Worm (Caenorhabditis elegans) whole organism, midembryonic: ENCODE data around the gene F38B2.3.

Experiments
- T22C8.4 ChIP-seq: fragments of 200-800 bp; sonication (Bioruptor generic); IDR thresholded peaks from 2 replicates; pipeline ENCODE4 v1.3.6; 2022; ENCODE audit warnings: missing genetic modification characterization, missing compliant biosample characterization
- cog-1 ChIP-seq: sonication (generic microtip); optimal IDR thresholded peaks from 2 replicates; lab custom pipeline; 2016; ENCODE audit warnings: missing genetic modification characterization, missing compliant biosample characterization
- flt-1 ChIP-seq: fragments of 200-800 bp; sonication (Bioruptor generic); IDR thresholded peaks from 2 replicates; pipeline ENCODE4 v1.3.6; 2022; ENCODE audit warnings: missing genetic modification characterization, missing compliant biosample characterization
- klf-2 ChIP-seq: fragments of 200-800 bp; sonication (Bioruptor generic); conservative IDR thresholded peaks from 2 replicates; pipeline ENCODE4 v1.3.6; 2022; ENCODE audit warnings: missing genetic modification reagents, missing genetic modification characterization, missing compliant biosample characterization
- med-1 ChIP-seq: sonication (generic microtip); optimal IDR thresholded peaks from 2 replicates; lab custom pipeline; 2017; ENCODE audit warnings: missing genetic modification characterization, mild to moderate bottlenecking, missing compliant biosample characterization, antibody characterized with exemption, missing genetic modification reagents; ENCODE audit not compliant: insufficient read depth
- ref-1 ChIP-seq: fragments of 200-800 bp; sonication (Bioruptor generic); conservative IDR thresholded peaks from 2 replicates; pipeline ENCODE4 v1.3.6; 2022; ENCODE audit warnings: missing genetic modification reagents, missing genetic modification characterization, missing compliant biosample characterization
- tab-1 ChIP-seq: fragments of 200-800 bp; sonication (Bioruptor generic); IDR thresholded peaks from 2 replicates; pipeline ENCODE4 v1.3.6; 2022; ENCODE audit warnings: missing genetic modification characterization, missing compliant biosample characterization
- ztf-23 ChIP-seq: fragments of 200-800 bp; sonication (Bioruptor generic); IDR thresholded peaks from 2 replicates; pipeline ENCODE4 v1.3.6; 2022; ENCODE audit warnings: missing genetic modification reagents, missing genetic modification characterization, missing compliant biosample characterization
- ztf-29 ChIP-seq: fragments of 200-800 bp; sonication (Bioruptor generic); IDR thresholded peaks from 2 replicates; pipeline ENCODE4 v1.3.6; 2022; ENCODE audit warnings: missing genetic modification reagents, missing genetic modification characterization, missing compliant biosample characterization

F38B2.3 gene

DNA sequence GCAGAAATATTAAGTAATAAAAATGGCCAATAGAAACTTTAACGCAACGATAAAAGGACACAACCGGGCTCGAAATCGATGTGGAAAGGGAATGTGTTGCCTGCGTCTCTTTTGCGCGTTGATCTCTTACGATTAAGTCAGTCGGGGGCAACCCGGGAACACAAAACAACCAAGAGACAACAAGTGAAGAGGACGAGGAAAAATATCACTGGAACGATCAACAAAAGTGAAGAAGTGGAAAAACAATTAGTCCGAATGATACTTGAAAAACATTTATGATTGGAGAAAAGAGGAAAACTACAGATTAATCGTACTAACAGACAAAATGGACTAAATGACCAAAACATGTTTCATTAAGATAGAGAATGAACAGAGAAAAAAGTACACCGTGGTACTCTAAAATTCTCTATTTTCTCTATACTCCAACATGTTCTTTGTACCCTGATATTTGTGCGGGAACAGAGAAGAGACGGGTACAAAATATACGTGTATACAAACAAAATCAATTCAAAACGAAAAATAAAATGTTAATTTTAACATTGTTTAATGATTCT lies 24.2 kb upstream of the F38B2.3 start, which contains the start of gene F08G12.5:
F08G12.5 (minus strand) TSS at position 1 of the 554 bp plus-strand sequence.
- TF ChIP-seq ref-1 (no peak), cog-1 (tag; lab: Kevin White, UChicago) (no peak), klf-2 (no peak), flt-1 (no peak), T22C8.4 (no peak), ztf-23 (GFP tag; lab: Robert Waterston, UW) (no peak), tab-1 (GFP tag; lab: Robert Waterston, UW) (no peak), ztf-29 (no peak), med-1 (GFP tag; lab: Kevin White, UChicago) (no peak)

ce11 chrX:11307056-11307455 lies 20.9 kb upstream of the F38B2.3 start, which contains the start of gene vhl-1:
Gene vhl-1, plus strand, starts transcription at chrX:11307356.
- no peak for TF ChIP-seq cog-1 (tag; lab: Kevin White, UChicago)
- TF ChIP-seq klf-2, result no peak
- no peak for TF ChIP-seq tab-1 (GFP tag; lab: Robert Waterston, UW)
- TF ChIP-seq ztf-23 (GFP tag; lab: Robert Waterston, UW), result no peak
- no peak for TF ChIP-seq T22C8.4
- no peak for TF ChIP-seq flt-1
- TF ChIP-seq ztf-29, result no peak
- no peak for TF ChIP-seq ref-1
- no peak for TF ChIP-seq med-1 (GFP tag; lab: Kevin White, UChicago)

ce11 chrX:11305773-11306172 lies 19.6 kb upstream of the F38B2.3 start, which contains the start of gene F08G12.1:
Gene F08G12.1, minus strand, starts transcription at chrX:11305873.
- TF ChIP-seq ref-1, result no peak
- TF ChIP-seq T22C8.4, result no peak
- TF ChIP-seq ztf-29, result no peak
- TF ChIP-seq cog-1 (tag; lab: Kevin White, UChicago), result no peak
- TF ChIP-seq ztf-23 (GFP tag; lab: Robert Waterston, UW), result no peak
- TF ChIP-seq tab-1 (GFP tag; lab: Robert Waterston, UW), result no peak
- no peak for TF ChIP-seq med-1 (GFP tag; lab: Kevin White, UChicago)
- no peak for TF ChIP-seq flt-1
- TF ChIP-seq klf-2, result no peak

- TF ChIP-seq ref-1 (no peak), cog-1 (tag; lab: Kevin White, UChicago) (peak; percentile 76), flt-1 (peak; percentile 46)
Observed at ce11 chrX:11299642-11300307, 13.6 kb upstream of the F38B2.3 start, which contains the start of the genes snrp-40.1 and F08G12.3. Gene snrp-40.1, minus strand, starts transcription at chrX:11299784. Gene F08G12.3, plus strand, starts transcription at chrX:11300257.

DNA sequence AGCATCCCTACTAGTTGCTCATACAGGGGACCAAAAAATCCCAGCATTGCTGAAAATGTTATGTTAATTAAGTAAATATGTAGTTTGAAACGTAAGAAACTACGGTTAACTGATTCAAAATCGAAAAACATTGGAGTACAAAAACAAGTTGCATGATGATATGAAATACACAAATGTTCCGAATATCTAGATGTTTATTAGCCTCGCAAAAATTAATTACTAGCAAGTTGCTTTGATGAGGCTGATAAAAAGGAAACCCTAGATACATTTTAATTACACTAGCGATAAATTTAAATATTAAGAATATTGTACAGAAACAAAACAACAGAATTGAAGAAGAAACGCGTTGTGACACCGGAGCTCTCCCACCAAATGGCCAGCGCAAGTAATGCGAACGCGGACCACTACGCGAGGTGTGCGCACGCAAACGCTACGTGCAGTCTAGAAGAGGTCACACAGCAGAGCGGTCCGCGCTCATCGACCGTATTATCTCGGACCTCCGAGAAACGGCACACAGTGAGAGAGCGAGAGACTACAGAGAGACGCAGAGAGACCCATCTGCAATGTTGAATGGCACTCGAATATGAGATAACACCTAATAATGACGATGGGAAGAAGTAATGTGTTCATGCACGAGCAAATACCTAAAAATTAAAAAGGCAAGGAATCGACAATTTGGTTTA lies 10.7 kb upstream of the F38B2.3 start, which contains the start of gene inx-2:
inx-2 (minus strand) TSS at position 51 of the 683 bp plus-strand sequence.
- TF ChIP-seq ztf-29 (no peak), tab-1 (GFP tag; lab: Robert Waterston, UW) (peak; percentile 77)

DNA sequence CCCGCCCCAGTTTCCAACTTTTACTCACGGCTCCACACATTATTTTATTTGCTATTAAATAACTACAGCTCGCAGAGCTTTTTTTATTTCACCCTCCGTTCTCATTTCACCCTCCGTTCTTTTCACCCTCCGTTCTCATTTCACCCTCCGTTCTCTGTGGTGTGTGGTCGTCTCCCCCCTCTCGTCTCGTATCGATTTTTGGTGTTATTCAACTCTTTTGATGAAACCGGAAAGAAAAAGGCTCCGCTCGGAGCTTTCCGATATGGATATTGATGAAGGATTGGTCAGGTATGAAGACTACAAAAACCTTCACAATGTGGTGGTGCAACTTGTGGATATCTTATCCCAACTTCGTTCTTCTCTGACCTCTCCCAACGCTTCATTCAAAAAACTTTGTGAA lies 4.4 kb upstream of the F38B2.3 start:
- TF ChIP-seq ref-1 (no peak), cog-1 (tag; lab: Kevin White, UChicago) (no peak), med-1 (GFP tag; lab: Kevin White, UChicago) (no peak), tab-1 (GFP tag; lab: Robert Waterston, UW) (no peak), ztf-23 (GFP tag; lab: Robert Waterston, UW) (no peak), flt-1 (0 out of 2 replicates have a peak, but pooled peaks have one; percentile 28), klf-2 (no peak), ztf-29 (no peak), T22C8.4 (peak; percentile 64)

DNA sequence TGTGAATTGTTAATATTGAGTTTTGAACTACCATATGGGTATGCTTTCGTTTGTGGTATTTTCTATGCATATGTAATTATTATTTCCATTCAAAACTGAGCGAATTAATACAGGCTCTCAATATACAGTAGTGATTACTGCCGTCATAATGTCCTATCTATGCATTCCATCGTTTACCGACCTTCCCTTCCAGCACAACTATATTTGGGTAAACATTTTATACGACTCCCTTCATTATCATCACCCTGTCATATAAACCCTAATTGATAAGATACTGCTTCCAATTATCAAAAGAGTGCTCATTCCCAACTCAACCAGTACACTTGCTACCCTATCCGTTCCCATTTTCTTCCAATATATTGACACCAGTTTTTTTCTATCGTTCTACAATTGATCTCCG lies 3.8 kb upstream of the F38B2.3 start:
- TF ChIP-seq cog-1 (tag; lab: Kevin White, UChicago) (no peak), ref-1 (no peak), ztf-23 (GFP tag; lab: Robert Waterston, UW) (no peak), flt-1 (no peak)

- TF ChIP-seq ref-1, result no peak
- no peak for TF ChIP-seq T22C8.4
Observed at ce11 chrX:11287617-11288016, 1.5 kb upstream of the F38B2.3 start, which contains the start of gene F38B2.4. Gene F38B2.4, minus strand, starts transcription at chrX:11287717.

DNA sequence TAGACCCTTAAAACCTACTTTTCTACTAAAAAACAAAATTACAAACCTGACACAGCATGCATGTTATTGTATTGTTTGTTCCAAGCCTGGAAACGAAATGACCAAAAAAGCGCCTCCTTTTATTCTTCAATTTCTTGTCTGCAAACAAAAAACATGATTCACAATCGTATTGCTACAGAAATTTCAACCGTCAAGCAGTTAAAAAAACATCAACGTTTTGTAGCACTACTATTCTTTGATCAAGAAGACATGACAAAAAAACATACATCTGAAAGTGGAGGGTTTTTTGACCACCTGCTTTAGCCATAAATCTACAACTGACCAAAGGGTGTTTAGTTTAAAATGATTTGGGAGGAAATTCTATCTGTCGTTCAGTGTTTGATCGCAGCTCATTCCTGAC lies 5.0 kb downstream of the F38B2.3 start, which contains the start of gene F38B2.6:
F38B2.6 (minus strand) TSS at position 101 of the 400 bp plus-strand sequence.
- TF ChIP-seq T22C8.4, result no peak
- TF ChIP-seq ztf-23 (GFP tag; lab: Robert Waterston, UW), result no peak
- no peak for TF ChIP-seq flt-1
- no peak for TF ChIP-seq ref-1
- no peak for TF ChIP-seq ztf-29
- TF ChIP-seq med-1 (GFP tag; lab: Kevin White, UChicago), result no peak
- no peak for TF ChIP-seq tab-1 (GFP tag; lab: Robert Waterston, UW)
- TF ChIP-seq cog-1 (tag; lab: Kevin White, UChicago), result no peak
- TF ChIP-seq klf-2, result no peak

DNA sequence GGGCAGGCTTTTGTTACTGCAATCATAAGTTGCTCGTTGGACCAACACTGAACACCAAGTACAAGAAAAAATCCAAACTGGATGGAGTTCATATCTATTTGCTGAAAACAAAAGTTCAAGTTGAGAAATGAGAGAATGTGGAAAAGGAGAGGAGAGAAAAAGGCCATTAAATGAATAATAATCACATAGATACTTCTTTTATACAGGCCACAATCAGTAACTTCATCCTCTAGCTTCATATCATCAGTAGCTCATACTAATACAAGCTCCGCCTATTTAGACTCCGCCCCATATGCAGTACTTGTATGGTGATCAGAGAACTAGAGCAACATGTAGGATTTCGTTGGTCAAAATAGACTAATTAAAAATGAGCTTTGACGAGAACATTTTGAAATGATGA lies 6.9 kb downstream of the F38B2.3 start, which contains the start of gene F38B2.2:
F38B2.2 (minus strand) TSS at position 101 of the 400 bp plus-strand sequence.
- TF ChIP-seq ztf-29 (no peak), ref-1 (no peak), flt-1 (no peak), T22C8.4 (no peak), ztf-23 (GFP tag; lab: Robert Waterston, UW) (no peak), tab-1 (GFP tag; lab: Robert Waterston, UW) (no peak), cog-1 (tag; lab: Kevin White, UChicago) (no peak), klf-2 (no peak), med-1 (GFP tag; lab: Kevin White, UChicago) (no peak)
